Worm (Caenorhabditis elegans) whole organism, L4 larva: ENCODE data around the gene F54D8.10.
A peak's percentile ranks its signal among the peaks of the same experiment; 100 is the strongest.

Experiments used
- R02D3.7 ChIP-seq: fragments of 150-350 bp; sonication (generic microtip); optimal IDR thresholded peaks from 3 replicates; lab custom pipeline; 2014; ENCODE audit warnings: missing biosample characterization, missing genetic modification characterization
- T26A8.4 ChIP-seq: fragments of 200-800 bp; sonication (Bioruptor generic); IDR thresholded peaks from 2 replicates; pipeline ENCODE4 v1.3.6; 2022; ENCODE audit warnings: missing genetic modification characterization, missing compliant biosample characterization
- Y75B8A.6 ChIP-seq: fragments of 200-800 bp; sonication (Bioruptor generic); IDR thresholded peaks from 2 replicates; pipeline ENCODE4 v1.3.6; 2022; ENCODE audit warnings: missing genetic modification reagents, missing genetic modification characterization, missing compliant biosample characterization
- aha-1 ChIP-seq: fragments of 150-350 bp; peaks from one replicate; lab custom pipeline; 2014; ENCODE audit warnings: missing biosample characterization, missing genetic modification characterization
- aly-2 ChIP-seq: sonication (generic microtip); optimal IDR thresholded peaks from 2 replicates; lab custom pipeline; 2018; ENCODE audit warnings: missing biosample characterization, missing genetic modification characterization
- ceh-44 ChIP-seq: fragments of 200-800 bp; sonication (Bioruptor generic); IDR thresholded peaks from 2 replicates; pipeline ENCODE4 v1.3.6; 2022; ENCODE audit warnings: missing genetic modification reagents, missing genetic modification characterization, missing compliant biosample characterization
- ceh-82 ChIP-seq: sonication (generic microtip); optimal IDR thresholded peaks from 2 replicates; lab custom pipeline; 2017; ENCODE audit warnings: missing biosample characterization, missing genetic modification characterization
- ces-1 ChIP-seq: fragments of 150-350 bp; sonication (generic microtip); optimal IDR thresholded peaks from 4 replicates; lab custom pipeline; 2014; ENCODE audit warnings: missing biosample characterization, missing genetic modification reagents, missing genetic modification characterization
- cey-2 ChIP-seq: sonication (generic microtip); optimal IDR thresholded peaks from 3 replicates; lab custom pipeline; 2017; ENCODE audit warnings: missing genetic modification characterization, mild to moderate bottlenecking, missing compliant biosample characterization, antibody characterized with exemption, borderline replicate concordance; ENCODE audit not compliant: insufficient read depth
- daf-16 ChIP-seq, 3 experiments: sonication (generic microtip); optimal IDR thresholded peaks; 2 replicates each; lab custom pipeline; 2016 to 2017; ENCODE audit warnings: missing genetic modification characterization in 3 of 3, missing genetic modification reagents in 3 of 3, mild to moderate bottlenecking in 2 of 3, missing compliant biosample characterization in 2 of 3, missing biosample characterization in 1 of 3, moderate library complexity in 1 of 3
- daf-19 ChIP-seq: fragments of 200-800 bp; sonication (Bioruptor generic); conservative IDR thresholded peaks from 2 replicates; pipeline ENCODE4 v1.3.6; 2022; ENCODE audit warnings: missing genetic modification characterization, missing compliant biosample characterization
- dmd-6 ChIP-seq: fragments of 200-800 bp; sonication (Bioruptor generic); IDR thresholded peaks from 2 replicates; pipeline ENCODE4 v1.3.6; 2022; ENCODE audit warnings: missing genetic modification reagents, missing genetic modification characterization, missing compliant biosample characterization
- dpl-1 ChIP-seq: fragments of 150-350 bp; optimal IDR thresholded peaks from 2 replicates; lab custom pipeline; 2014; ENCODE audit warnings: missing biosample characterization, missing genetic modification reagents, missing genetic modification characterization
- dve-1 ChIP-seq: sonication (generic microtip); optimal IDR thresholded peaks from 2 replicates; lab custom pipeline; 2017; ENCODE audit warnings: antibody characterized with exemption, mild to moderate bottlenecking, missing genetic modification characterization, missing compliant biosample characterization; ENCODE audit not compliant: insufficient read depth
- egl-43 ChIP-seq: fragments of 200-800 bp; sonication (Bioruptor generic); IDR thresholded peaks from 2 replicates; pipeline ENCODE4 v1.3.6; 2022; ENCODE audit warnings: missing genetic modification reagents, missing genetic modification characterization, missing compliant biosample characterization
- hif-1 ChIP-seq, 2 experiments: sonication (generic microtip); optimal IDR thresholded peaks; 2 replicates each; lab custom pipeline; 2016 to 2017; ENCODE audit warnings: missing compliant biosample characterization in 2 of 2, missing genetic modification characterization in 2 of 2, missing genetic modification reagents in 2 of 2, missing genotype in 2 of 2, mild to moderate bottlenecking in 1 of 2
- hlh-11 ChIP-seq: fragments of 200-800 bp; sonication (Bioruptor generic); optimal IDR thresholded peaks from 2 replicates; lab custom pipeline; 2018; ENCODE audit warnings: mild to moderate bottlenecking, missing genetic modification characterization, missing compliant biosample characterization
- hmg-1.1 ChIP-seq: fragments of 200-800 bp; sonication (Bioruptor generic); IDR thresholded peaks from 2 replicates; pipeline ENCODE4 v1.3.6; 2022; ENCODE audit warnings: missing genetic modification reagents, missing genetic modification characterization, missing compliant biosample characterization
- lin-38 ChIP-seq: fragments of 200-800 bp; sonication (Bioruptor generic); IDR thresholded peaks from 2 replicates; pipeline ENCODE4 v1.3.6; 2022; ENCODE audit warnings: missing genetic modification reagents, missing genetic modification characterization, missing compliant biosample characterization
- lsy-2 ChIP-seq, 2 experiments: fragments of 150-350 bp in 1 of 2; sonication (generic microtip) in 1 of 2; optimal IDR thresholded peaks; 2 replicates each; lab custom pipeline; 2014 to 2017; ENCODE audit warnings: missing biosample characterization in 2 of 2, missing genetic modification characterization in 2 of 2
- mep-1 ChIP-seq: fragments of 150-350 bp; sonication (generic microtip); optimal IDR thresholded peaks from 3 replicates; lab custom pipeline; 2014; ENCODE audit warnings: missing biosample characterization, missing genetic modification characterization
- mes-2 ChIP-seq: sonication (generic microtip); optimal IDR thresholded peaks from 2 replicates; lab custom pipeline; 2016; ENCODE audit warnings: missing genotype, mild to moderate bottlenecking, missing genetic modification characterization, missing compliant biosample characterization; ENCODE audit not compliant: poor library complexity, severe bottlenecking
- mxl-2 ChIP-seq: fragments of 200-800 bp; sonication (Bioruptor generic); conservative IDR thresholded peaks from 2 replicates; pipeline ENCODE4 v1.3.6; 2022; ENCODE audit warnings: missing genetic modification reagents, missing genetic modification characterization, missing compliant biosample characterization
- nhr-28 ChIP-seq: fragments of 150-350 bp; optimal IDR thresholded peaks from 2 replicates; lab custom pipeline; 2014; ENCODE audit warnings: missing biosample characterization, missing genetic modification characterization
- nhr-77 ChIP-seq: fragments of 150-350 bp; optimal IDR thresholded peaks from 2 replicates; lab custom pipeline; 2014; ENCODE audit warnings: missing biosample characterization, missing genetic modification characterization
- pha-4 ChIP-seq, 2 experiments: fragments of 150-350 bp in 1 of 2; fragments of 200-800 bp in 1 of 2; sonication (Bioruptor generic) in 1 of 2; IDR thresholded peaks in 1 of 2; optimal IDR thresholded peaks in 1 of 2; 2 replicates each; pipeline versions ENCODE4 v1.3.6 to Lab custom; 2014 to 2022; ENCODE audit warnings: missing genetic modification characterization in 2 of 2, missing genetic modification reagents in 2 of 2, missing biosample characterization in 1 of 2, missing compliant biosample characterization in 1 of 2
- pqm-1 ChIP-seq: sonication (generic microtip); optimal IDR thresholded peaks from 2 replicates; lab custom pipeline; 2017; ENCODE audit warnings: missing biosample characterization, missing genetic modification characterization
- rbr-2 ChIP-seq: sonication (generic microtip); optimal IDR thresholded peaks from 2 replicates; lab custom pipeline; 2016; ENCODE audit warnings: missing genotype, missing genetic modification characterization, missing compliant biosample characterization
- set-16 ChIP-seq: fragments of 200-800 bp; sonication (Bioruptor generic); IDR thresholded peaks from 2 replicates; pipeline ENCODE4 v1.3.6; 2022; ENCODE audit warnings: missing genetic modification reagents, missing genetic modification characterization, missing compliant biosample characterization
- zfp-3 ChIP-seq: fragments of 200-800 bp; sonication (Bioruptor generic); conservative IDR thresholded peaks from 2 replicates; pipeline ENCODE4 v1.3.6; 2022; ENCODE audit warnings: missing genetic modification reagents, missing genetic modification characterization, missing compliant biosample characterization
- ztf-11 ChIP-seq: fragments of 150-350 bp; optimal IDR thresholded peaks from 2 replicates; lab custom pipeline; 2014; ENCODE audit warnings: missing biosample characterization, missing genetic modification characterization

The F54D8.10 gene

DNA sequence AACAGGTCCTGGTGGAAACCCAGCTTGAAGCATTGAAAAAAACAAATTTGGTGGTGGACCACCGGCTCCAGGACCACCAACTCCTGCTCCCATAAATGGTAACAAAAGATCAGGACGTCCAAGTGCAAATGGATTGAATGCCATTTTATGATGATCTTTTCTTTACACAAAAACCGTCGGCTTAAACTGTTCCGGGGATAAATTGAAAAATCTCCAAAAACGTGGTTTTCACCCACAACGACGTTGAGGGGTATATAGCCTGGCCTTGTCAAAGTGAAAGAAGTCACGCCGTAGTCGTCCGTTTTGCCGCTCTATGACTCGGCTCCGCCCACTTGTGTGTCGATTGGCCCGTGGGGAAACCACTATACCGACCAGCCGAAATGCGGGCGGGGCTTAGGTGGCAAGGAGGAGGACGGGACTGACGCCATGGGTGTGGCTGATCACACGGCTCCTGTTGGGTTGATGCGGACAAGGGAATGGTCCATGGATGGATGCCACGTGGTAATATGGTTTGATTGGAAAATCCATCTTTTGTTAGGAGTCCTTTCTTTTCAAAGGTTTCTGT is 41.5 kb downstream of the F54D8.10 start, which contains the start of gene tbx-2 (continued):
- TF ChIP-seq daf-16 (GFP tag; optimal IDR thresholded peaks at IDR 0.05; lab: Kevin White, UChicago) (no peak), daf-16 (tag; optimal IDR thresholded peaks at IDR 0.05; lab: Kevin White, UChicago) (no peak), hif-1 (tag; optimal IDR thresholded peaks at IDR 0.05; lab: Kevin White, UChicago) (no peak), set-16 (GFP tag; lab: Robert Waterston, UW) (peak; percentile 58), aly-2 (tag; lab: Kevin White, UChicago) (no peak), daf-19 (no peak), hmg-1.1 (peak; percentile 29; the same call in 1 of the 2 replicates), ceh-44 (GFP tag; lab: Robert Waterston, UW) (no peak)

DNA sequence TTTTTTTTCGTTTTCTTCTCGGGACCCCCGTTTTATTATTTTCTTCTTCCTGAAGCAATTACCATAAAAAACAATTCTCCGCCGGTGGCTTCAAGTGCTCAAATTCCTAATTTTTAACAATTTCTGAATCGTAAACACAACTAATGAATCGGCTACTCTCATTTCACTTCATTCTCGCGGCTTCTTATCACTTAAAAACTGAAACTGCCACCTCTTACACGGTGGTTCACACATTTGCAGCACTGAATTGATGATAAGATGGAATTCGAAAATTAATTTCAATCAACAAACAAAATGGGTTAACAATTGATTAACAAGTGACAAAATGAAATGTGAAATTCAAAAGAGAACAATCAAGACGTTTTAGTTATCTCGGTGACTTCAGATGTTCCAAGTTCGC is 42.5 kb downstream of the F54D8.10 start:
- peak; percentile 55 for TF ChIP-seq nhr-28 (tag; lab: Kevin White, UChicago)
- peak; percentile 38 for TF ChIP-seq hlh-11 (tag; lab: Kevin White, UChicago)
- no peak for TF ChIP-seq egl-43 (GFP tag; lab: Robert Waterston, UW)
- no peak for TF ChIP-seq T26A8.4 (GFP tag; lab: Robert Waterston, UW)
- TF ChIP-seq dve-1 (tag; lab: Kevin White, UChicago) = peak; percentile 35
- TF ChIP-seq pqm-1 (tag; lab: Kevin White, UChicago) = peak; percentile 93
- TF ChIP-seq pha-4 (GFP tag; IDR thresholded peaks at IDR 0.05; lab: Robert Waterston, UW) = no peak
- TF ChIP-seq pha-4 (tag; optimal IDR thresholded peaks at IDR 0.05; lab: Kevin White, UChicago) = no peak
- TF ChIP-seq lsy-2 (tag; optimal IDR thresholded peaks at IDR 0.05; lab: Kevin White, UChicago) = peak in 1 of 2 experiments; percentile 10
- peak; percentile 61 for TF ChIP-seq nhr-77 (tag; lab: Kevin White, UChicago)
- TF ChIP-seq ceh-82 (tag; lab: Kevin White, UChicago) = no peak
- no peak for TF ChIP-seq set-16 (GFP tag; lab: Robert Waterston, UW)
- no peak for TF ChIP-seq lin-38 (GFP tag; lab: Robert Waterston, UW)
- no peak for TF ChIP-seq mep-1 (tag; lab: Kevin White, UChicago)
- no peak for TF ChIP-seq daf-16 (GFP tag; optimal IDR thresholded peaks at IDR 0.05; lab: Kevin White, UChicago)
- TF ChIP-seq daf-16 (tag; optimal IDR thresholded peaks at IDR 0.05; lab: Kevin White, UChicago) = peak; percentile 65

DNA sequence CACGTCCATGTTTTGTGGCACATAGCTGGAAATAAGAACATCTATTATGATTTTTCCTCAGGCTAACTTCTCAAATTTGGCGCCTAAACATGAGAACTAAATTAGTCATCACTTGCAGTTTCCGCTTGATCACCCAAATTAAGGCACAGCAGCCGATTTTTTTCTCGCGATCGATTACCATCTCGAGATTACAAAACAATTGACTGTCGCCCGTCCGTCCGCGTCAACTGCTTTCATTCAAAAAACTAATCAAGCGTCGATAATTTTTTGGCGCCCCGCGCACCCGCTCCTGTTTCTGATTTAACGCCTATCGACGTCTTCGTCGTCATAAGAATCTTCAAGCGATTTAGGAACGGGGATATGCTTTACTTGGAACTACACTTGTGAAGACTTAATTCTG is 43.1 kb downstream of the F54D8.10 start:
- TF ChIP-seq dpl-1 = no peak
- TF ChIP-seq Y75B8A.6 (GFP tag; lab: Robert Waterston, UW) = no peak
- no peak for TF ChIP-seq zfp-3 (GFP tag; lab: Robert Waterston, UW)
- TF ChIP-seq daf-19 = no peak
- no peak for TF ChIP-seq rbr-2 (tag; lab: Kevin White, UChicago)
- TF ChIP-seq T26A8.4 (GFP tag; lab: Robert Waterston, UW) = no peak
- TF ChIP-seq dmd-6 (GFP tag; lab: Robert Waterston, UW) = no peak
- peak; percentile 89 for TF ChIP-seq aha-1 (tag; lab: Kevin White, UChicago)

DNA sequence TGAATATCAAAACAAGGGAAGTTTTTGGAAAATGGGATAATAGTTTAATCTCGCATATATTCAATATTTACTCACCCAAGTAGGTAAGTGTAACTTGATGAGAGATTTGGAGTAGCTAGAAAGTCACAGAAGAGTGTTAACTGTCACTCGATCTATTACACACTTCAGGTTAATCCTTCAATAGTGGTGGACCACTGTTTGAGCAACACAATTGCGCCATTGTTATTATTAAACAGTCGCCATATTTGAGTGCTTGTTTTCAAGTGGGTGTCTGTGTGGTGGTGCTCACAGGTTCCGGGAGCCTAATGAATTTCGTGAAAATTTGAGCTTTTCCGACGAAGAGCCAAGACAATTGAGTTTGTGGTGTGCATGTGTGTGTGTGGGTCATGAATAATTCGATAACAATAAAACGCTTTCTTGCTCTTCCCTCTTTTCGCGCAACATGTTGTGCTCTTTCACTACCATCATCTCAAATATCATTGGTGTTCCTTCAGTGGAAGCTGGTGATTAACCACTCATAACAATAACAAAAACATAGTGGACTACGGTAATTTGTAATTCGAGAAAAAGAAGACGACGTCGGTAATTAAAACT is 44.4 kb downstream of the F54D8.10 start:
- TF ChIP-seq aha-1 (tag; lab: Kevin White, UChicago) (peak; percentile 16), dmd-6 (GFP tag; lab: Robert Waterston, UW) (no peak)

DNA sequence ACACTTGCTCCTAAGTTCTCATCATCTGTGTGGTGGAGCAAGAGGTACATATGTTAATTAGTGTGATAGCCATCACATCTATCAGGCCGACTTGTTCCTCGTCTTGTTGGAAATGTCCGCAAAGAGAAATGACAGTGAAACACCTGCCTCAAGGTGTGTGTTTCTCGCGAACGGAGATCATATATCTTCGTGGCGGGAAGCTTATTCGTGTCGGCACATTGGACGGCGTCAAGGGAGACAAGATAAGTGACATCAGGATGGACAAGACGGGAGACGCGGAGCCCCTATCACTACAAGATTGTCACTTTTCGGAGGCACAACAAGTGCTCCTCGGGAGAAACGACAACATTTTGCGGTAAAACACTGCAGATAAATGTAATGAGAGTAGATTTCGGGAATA is 45.2 kb downstream of the F54D8.10 start:
- TF ChIP-seq ces-1 (GFP tag; lab: Kevin White, UChicago) (no peak), ztf-11 (no peak), R02D3.7 (tag; lab: Kevin White, UChicago) (no peak), hmg-1.1 (no peak), cey-2 (tag; lab: Kevin White, UChicago) (no peak), mxl-2 (GFP tag; lab: Robert Waterston, UW) (no peak), mes-2 (tag; lab: Kevin White, UChicago) (no peak), mep-1 (tag; lab: Kevin White, UChicago) (no peak)
